Fruit fly (Drosophila melanogaster): Measurements from ENCODE around the gene lz.

lz gene

DNA sequence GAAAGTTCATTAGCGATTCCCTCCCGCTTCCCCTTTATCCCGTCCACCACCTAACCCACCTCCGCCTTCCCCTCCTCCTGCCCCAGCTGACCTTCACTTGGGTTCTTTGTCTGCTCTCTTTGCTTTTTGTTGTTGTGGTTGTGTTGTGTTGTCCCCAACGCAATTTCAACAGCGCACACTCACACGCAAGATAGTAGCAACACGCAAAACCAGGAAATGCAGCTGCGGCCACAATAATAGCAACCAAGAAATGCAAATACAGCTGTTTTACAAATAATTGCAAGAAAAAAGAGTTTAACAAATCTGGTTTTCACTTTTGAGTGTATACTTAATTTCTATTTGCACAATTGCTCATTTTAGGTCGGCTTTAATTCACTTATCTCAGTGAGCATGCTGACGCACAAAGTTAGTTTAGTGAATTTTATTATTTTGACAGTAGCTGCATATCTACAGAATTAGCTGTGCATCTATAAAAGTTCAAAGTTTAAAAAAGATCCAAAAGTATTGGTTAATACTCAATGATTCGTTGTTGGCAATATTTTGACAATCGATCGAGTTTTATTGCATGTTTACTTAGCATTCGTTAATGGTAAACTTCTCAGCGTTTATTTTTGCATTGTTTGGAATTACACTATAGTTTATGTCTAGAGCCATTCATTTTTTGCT, 33.1 kb upstream of the lz start (continued):
- TF ChIP-seq jigr1 (GFP tag; IDR thresholded peaks at IDR 0.05), result no peak
- TF ChIP-seq NfI (GFP tag; optimal IDR thresholded peaks at IDR 0.05), result no peak
- 0 out of 2 replicates have a peak, but pooled peaks have one; percentile 19 for TF ChIP-seq vvl (GFP tag; IDR thresholded peaks at IDR 0.05)
- TF ChIP-seq ash1 (GFP tag; optimal IDR thresholded peaks at IDR 0.05), result no peak
- no peak for TF ChIP-seq Lhr (GFP tag; optimal IDR thresholded peaks at IDR 0.05)
- no peak for TF ChIP-seq sim (GFP tag; IDR thresholded peaks at IDR 0.05)
- TF ChIP-seq Sry-β (GFP tag; optimal IDR thresholded peaks at IDR 0.05), result no peak
- TF ChIP-seq C15 (GFP tag; IDR thresholded peaks at IDR 0.05), result no peak
- no peak for TF ChIP-seq CG6765 (GFP tag; optimal IDR thresholded peaks at IDR 0.05)
- TF ChIP-seq TFAM (GFP tag; optimal IDR thresholded peaks at IDR 0.05), result no peak
- no peak for TF ChIP-seq BtbVII (GFP tag; optimal IDR thresholded peaks at IDR 0.05)
- TF ChIP-seq tll (GFP tag; optimal IDR thresholded peaks at IDR 0.05), result no peak
- TF ChIP-seq otp (GFP tag; IDR thresholded peaks at IDR 0.05), result no peak
- TF ChIP-seq pfk (GFP tag; optimal IDR thresholded peaks at IDR 0.05), result no peak
- TF ChIP-seq CG6791 (GFP tag; IDR thresholded peaks at IDR 0.05; ENCODE audit: partially characterized antibody), result no peak
- TF ChIP-seq CG1792 (GFP tag; optimal IDR thresholded peaks at IDR 0.05), result no peak
- no peak for TF ChIP-seq CG10543 (GFP tag; optimal IDR thresholded peaks at IDR 0.05)
- peak in 1 of 2 experiments; percentile 8 for TF ChIP-seq Hr78 (GFP tag; optimal IDR thresholded peaks at IDR 0.05)
- TF ChIP-seq Awh (GFP tag; IDR thresholded peaks at IDR 0.05), result no peak
- peak; percentile 13 for TF ChIP-seq Antp (GFP tag; optimal IDR thresholded peaks at IDR 0.05)
- no peak for TF ChIP-seq HmgD (GFP tag; optimal IDR thresholded peaks at IDR 0.05)
- TF ChIP-seq Deaf1 (tag; optimal IDR thresholded peaks at IDR 0.05), result no peak
- TF ChIP-seq sens-2 (GFP tag; IDR thresholded peaks at IDR 0.05), result no peak
- peak; percentile 37 for TF ChIP-seq ATbp (GFP tag; optimal IDR thresholded peaks at IDR 0.05)
- peak; percentile 36 for TF ChIP-seq CG11504 (tag; optimal IDR thresholded peaks at IDR 0.05)
- TF ChIP-seq Jarid2 (GFP tag; optimal IDR thresholded peaks at IDR 0.05), result no peak
- no peak for TF ChIP-seq slou (GFP tag; optimal IDR thresholded peaks at IDR 0.05)
- peak; percentile 85 for TF ChIP-seq Med (GFP tag)
- no peak for TF ChIP-seq CG4617 (GFP tag; optimal IDR thresholded peaks at IDR 0.05; ENCODE audit: borderline replicate concordance)
- no peak for TF ChIP-seq CG8765 (GFP tag; IDR thresholded peaks at IDR 0.05)
- TF ChIP-seq CG17385 (GFP tag; optimal IDR thresholded peaks at IDR 0.05), result peak; percentile 4
- no peak for TF ChIP-seq grn (GFP tag; optimal IDR thresholded peaks at IDR 0.05)
- TF ChIP-seq CHES-1-like (GFP tag; optimal IDR thresholded peaks at IDR 0.05), result no peak
- TF ChIP-seq Dad (GFP tag; optimal IDR thresholded peaks at IDR 0.05), result no peak
- no peak for TF ChIP-seq Fer2 (tag; optimal IDR thresholded peaks at IDR 0.05)
- TF ChIP-seq fru (optimal IDR thresholded peaks at IDR 0.05), result no peak
- no peak for TF ChIP-seq sqz (GFP tag; optimal IDR thresholded peaks at IDR 0.05)
- TF ChIP-seq CG11398 (GFP tag; optimal IDR thresholded peaks at IDR 0.05), result no peak
- no peak for TF ChIP-seq CG11093 (GFP tag; IDR thresholded peaks at IDR 0.05)
- TF ChIP-seq dysf (GFP tag; IDR thresholded peaks at IDR 0.05), result 0 out of 3 replicates have a peak, but pooled peaks have one; percentile 26
- no peak for TF ChIP-seq knrl (GFP tag; IDR thresholded peaks at IDR 0.05; ENCODE audit: partially characterized antibody)
- no peak for TF ChIP-seq Rx (GFP tag; IDR thresholded peaks at IDR 0.05)
- peak; percentile 44 for TF ChIP-seq nom (GFP tag; optimal IDR thresholded peaks at IDR 0.05)
- no peak for TF ChIP-seq Fer3 (tag; optimal IDR thresholded peaks at IDR 0.05)
- no peak for TF ChIP-seq HLH54F (GFP tag; optimal IDR thresholded peaks at IDR 0.05)
- no peak for TF ChIP-seq nau (GFP tag; optimal IDR thresholded peaks at IDR 0.05)
- peak; percentile 52 for TF ChIP-seq CG14441 (GFP tag; IDR thresholded peaks at IDR 0.05)
- TF ChIP-seq Sry-δ (GFP tag; optimal IDR thresholded peaks at IDR 0.05), result no peak
- TF ChIP-seq CG11560 (tag; IDR thresholded peaks at IDR 0.05), result no peak
- no peak for TF ChIP-seq Rfx (GFP tag; IDR thresholded peaks at IDR 0.05)

Measured in whole organism, embryonic.